Fruit fly (Drosophila melanogaster): ENCODE results near the gene mib1.

The mib1 gene

dm6 chr3L:16035185-16035584 lies 23.6 kb upstream of the mib1 start, which contains the start of gene CG5895:
TSS of gene CG5895 (plus strand) at chr3L:16035485.
- no peak for TF ChIP-seq rn (GFP tag; IDR thresholded peaks at IDR 0.05)
- TF ChIP-seq CG9948 (tag; optimal IDR thresholded peaks at IDR 0.05), result no peak
- no peak for TF ChIP-seq CG17806 (tag; optimal IDR thresholded peaks at IDR 0.05)
- no peak for TF ChIP-seq Ets98B (GFP tag; IDR thresholded peaks at IDR 0.05)
- TF ChIP-seq CG13204 (GFP tag; optimal IDR thresholded peaks at IDR 0.05), result no peak
- TF ChIP-seq CG15710 (tag; optimal IDR thresholded peaks at IDR 0.05), result no peak
- no peak for TF ChIP-seq CG8301 (tag; optimal IDR thresholded peaks at IDR 0.05)
- no peak for TF ChIP-seq gl (tag; optimal IDR thresholded peaks at IDR 0.05)
- TF ChIP-seq Pif1B (GFP tag; optimal IDR thresholded peaks at IDR 0.05), result no peak
- TF ChIP-seq Pif1A (GFP tag; optimal IDR thresholded peaks at IDR 0.05), result no peak

dm6 chr3L:16034224-16034623 lies 22.6 kb upstream of the mib1 start, which contains the start of gene CG42538:
TSS of gene CG42538 (plus strand) at chr3L:16034524.
- TF ChIP-seq CG14655 (GFP tag; optimal IDR thresholded peaks at IDR 0.05), result no peak
- TF ChIP-seq CG4496 (GFP tag; IDR thresholded peaks at IDR 0.05), result no peak
- TF ChIP-seq CG12605 (GFP tag; IDR thresholded peaks at IDR 0.05), result no peak
- no peak for TF ChIP-seq CG10348 (GFP tag; IDR thresholded peaks at IDR 0.05)
- no peak for TF ChIP-seq Pif1B (GFP tag; optimal IDR thresholded peaks at IDR 0.05)
- TF ChIP-seq gl (tag; optimal IDR thresholded peaks at IDR 0.05), result no peak

DNA sequence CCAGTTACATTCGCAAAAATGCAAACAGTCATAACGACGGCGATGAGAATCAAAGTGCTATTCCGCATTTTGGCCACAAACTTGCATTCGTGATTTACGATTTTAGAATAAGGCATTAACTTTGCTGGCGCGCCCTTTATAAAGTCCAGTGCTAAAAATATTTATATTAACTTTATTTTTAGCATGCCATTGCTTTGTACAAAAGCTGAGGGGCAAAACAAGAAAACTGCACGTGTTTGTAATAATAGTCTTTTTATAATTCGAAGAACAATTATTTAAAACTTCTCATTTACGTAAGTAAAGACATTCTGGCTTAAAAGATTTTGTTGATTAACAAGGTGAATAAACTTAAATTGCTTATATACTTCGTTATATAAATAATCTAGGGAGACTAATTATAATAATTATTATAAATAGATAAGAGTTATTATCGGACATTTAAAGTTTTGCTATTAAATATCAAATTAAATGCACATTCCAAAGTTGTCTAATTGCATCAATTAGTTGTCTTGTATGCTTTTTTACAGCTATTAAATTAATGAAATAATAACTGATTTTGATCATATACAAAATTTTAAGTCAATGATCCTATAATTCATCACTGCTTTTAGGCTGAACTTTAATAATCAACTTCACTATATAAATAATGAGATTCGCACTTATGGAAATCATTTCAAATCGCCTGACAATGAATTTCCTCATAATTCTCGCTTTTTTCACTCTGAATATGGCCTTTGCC lies 21.6 kb upstream of the mib1 start, which contains the start of the genes CG42717 and CG42716:
CG42717 (minus strand) TSS at position 101 of the 739 bp plus-strand sequence.
CG42716 (plus strand) TSS at position 689 of the 739 bp plus-strand sequence.
- TF ChIP-seq CG15710 (tag; optimal IDR thresholded peaks at IDR 0.05), result no peak
- TF ChIP-seq CG17806 (tag; optimal IDR thresholded peaks at IDR 0.05), result no peak
- TF ChIP-seq Snoo (tag; optimal IDR thresholded peaks at IDR 0.05), result no peak
- no peak for TF ChIP-seq CG13204 (GFP tag; optimal IDR thresholded peaks at IDR 0.05)
- TF ChIP-seq Ets98B (GFP tag; IDR thresholded peaks at IDR 0.05), result no peak
- TF ChIP-seq CG32121 (GFP tag; IDR thresholded peaks at IDR 0.05), result no peak
- no peak for TF ChIP-seq CG14655 (GFP tag; optimal IDR thresholded peaks at IDR 0.05)
- no peak for TF ChIP-seq CG12605 (GFP tag; IDR thresholded peaks at IDR 0.05)
- TF ChIP-seq rn (GFP tag; IDR thresholded peaks at IDR 0.05), result no peak

DNA sequence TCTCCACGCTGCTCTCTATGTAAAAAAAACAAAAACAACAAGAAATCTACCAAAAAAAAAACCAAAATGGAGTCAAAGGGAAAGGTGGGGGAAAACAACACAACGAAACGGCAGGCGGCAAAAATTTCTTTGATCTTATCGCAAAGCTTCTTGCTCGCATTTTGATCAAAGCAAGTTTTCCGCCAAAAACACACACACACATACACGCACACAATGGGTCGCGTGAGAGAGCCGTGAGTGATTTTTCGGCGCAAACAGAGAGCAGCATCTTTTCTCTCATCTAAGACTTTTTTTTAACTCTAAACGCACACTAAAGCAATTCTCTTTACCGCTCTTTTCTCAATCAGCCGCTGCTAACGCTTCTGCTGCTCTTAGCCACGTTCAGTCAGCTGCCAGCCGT lies 17.3 kb upstream of the mib1 start:
- TF ChIP-seq CG17806 (tag; optimal IDR thresholded peaks at IDR 0.05) (no peak), rn (GFP tag; IDR thresholded peaks at IDR 0.05) (no peak), CG4496 (GFP tag; IDR thresholded peaks at IDR 0.05) (no peak), Snoo (tag; optimal IDR thresholded peaks at IDR 0.05) (no peak), CG8301 (tag; optimal IDR thresholded peaks at IDR 0.05) (no peak), Ets98B (GFP tag; IDR thresholded peaks at IDR 0.05) (no peak)

DNA sequence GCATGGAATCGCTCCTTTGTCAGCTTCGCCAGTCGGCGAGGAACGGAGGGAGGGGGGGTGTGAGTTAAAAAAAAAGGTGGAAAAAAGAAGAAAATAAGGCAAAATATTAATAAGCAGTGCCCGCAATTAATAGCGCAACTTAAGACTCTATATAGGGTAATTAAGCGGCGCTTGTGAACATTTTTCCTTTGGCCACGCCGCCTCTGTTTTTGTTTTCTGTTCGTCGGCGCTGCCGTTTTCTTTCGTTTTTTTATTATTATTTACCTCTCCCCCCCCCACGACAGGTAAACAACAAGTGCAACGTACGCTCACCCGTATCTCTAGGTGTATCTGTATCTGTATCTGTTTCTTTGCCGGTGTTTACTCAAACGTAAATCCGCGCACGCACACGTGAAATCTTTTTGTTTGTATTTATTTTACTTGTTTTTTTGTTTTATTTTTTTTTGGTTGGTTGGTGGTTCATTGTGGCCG lies 15.6 kb upstream of the mib1 start:
- TF ChIP-seq EcR (GFP tag; optimal IDR thresholded peaks at IDR 0.05) (peak; percentile 77), CG4496 (GFP tag; IDR thresholded peaks at IDR 0.05) (peak; percentile 90), Snoo (tag; optimal IDR thresholded peaks at IDR 0.05) (peak; percentile 46), D1 (tag; optimal IDR thresholded peaks at IDR 0.05) (no peak), CG15710 (tag; optimal IDR thresholded peaks at IDR 0.05) (peak; percentile 67), CG10348 (GFP tag; IDR thresholded peaks at IDR 0.05) (0 out of 2 replicates have a peak, but pooled peaks have one; percentile 6), CG9948 (tag; optimal IDR thresholded peaks at IDR 0.05) (peak; percentile 33), CG8301 (tag; optimal IDR thresholded peaks at IDR 0.05) (peak; percentile 38), fd96Ca (GFP tag; IDR thresholded peaks at IDR 0.05) (peak; percentile 93), CG13204 (GFP tag; optimal IDR thresholded peaks at IDR 0.05) (peak; percentile 39), Ets98B (GFP tag; IDR thresholded peaks at IDR 0.05) (peak; percentile 86), CG17806 (tag; optimal IDR thresholded peaks at IDR 0.05) (peak; percentile 57), CG34367 (tag; optimal IDR thresholded peaks at IDR 0.05) (peak; percentile 3), CG14655 (GFP tag; optimal IDR thresholded peaks at IDR 0.05) (peak; percentile 55), Pif1B (GFP tag; optimal IDR thresholded peaks at IDR 0.05) (peak; percentile 54), CG12605 (GFP tag; IDR thresholded peaks at IDR 0.05) (peak; percentile 56; the same call in 1 of the 2 replicates), Pif1A (GFP tag; optimal IDR thresholded peaks at IDR 0.05) (peak; percentile 69), rn (GFP tag; IDR thresholded peaks at IDR 0.05) (peak; percentile 48; the same call in 1 of the 2 replicates), CG8159 (tag; optimal IDR thresholded peaks at IDR 0.05) (peak; percentile 72), gl (tag; optimal IDR thresholded peaks at IDR 0.05) (peak; percentile 23), CG32121 (GFP tag; IDR thresholded peaks at IDR 0.05) (peak; percentile 84)

DNA sequence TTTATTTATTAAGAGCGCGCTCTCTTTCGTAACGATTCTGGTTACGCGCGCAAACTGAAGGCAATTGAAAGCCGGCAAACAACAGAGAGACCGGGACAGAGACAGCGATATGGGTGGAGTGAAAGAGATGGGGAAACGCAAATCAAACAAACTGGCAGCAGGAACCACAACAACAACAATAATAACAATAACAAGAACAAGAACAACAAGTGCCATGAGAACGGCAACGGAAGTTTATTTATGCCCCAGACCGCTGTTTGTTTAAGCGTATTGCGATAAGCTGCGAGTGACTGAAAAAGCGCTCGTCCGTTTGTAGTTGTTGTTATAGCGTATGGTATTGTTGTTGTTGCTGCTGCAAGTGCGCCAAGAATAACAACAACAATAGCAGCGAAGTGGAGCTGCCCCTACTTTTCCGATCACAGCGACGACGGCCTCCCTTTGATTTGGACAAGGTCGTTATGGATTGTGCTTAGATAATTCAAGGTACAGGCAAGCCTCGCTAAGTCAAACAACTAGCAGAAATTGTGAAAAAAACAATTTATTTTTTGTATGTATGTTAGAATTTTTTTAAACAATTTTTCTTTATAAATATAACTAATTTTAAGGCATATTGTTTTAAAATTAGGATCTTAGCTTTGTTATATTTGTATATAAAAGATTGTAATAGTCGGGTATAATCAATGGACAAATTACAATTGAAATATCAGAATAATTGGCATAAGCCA lies 14.6 kb upstream of the mib1 start:
- TF ChIP-seq Pif1B (GFP tag; optimal IDR thresholded peaks at IDR 0.05) (peak; percentile 32), CG9948 (tag; optimal IDR thresholded peaks at IDR 0.05) (no peak), CG32121 (GFP tag; IDR thresholded peaks at IDR 0.05) (no peak), CG15710 (tag; optimal IDR thresholded peaks at IDR 0.05) (no peak), CG17806 (tag; optimal IDR thresholded peaks at IDR 0.05) (no peak), CG34367 (tag; optimal IDR thresholded peaks at IDR 0.05) (peak; percentile 7), Ets98B (GFP tag; IDR thresholded peaks at IDR 0.05) (0 out of 2 replicates have a peak, but pooled peaks have one; percentile 16), CG8301 (tag; optimal IDR thresholded peaks at IDR 0.05) (no peak), gl (tag; optimal IDR thresholded peaks at IDR 0.05) (peak; percentile 20), CG8159 (tag; optimal IDR thresholded peaks at IDR 0.05) (no peak), Snoo (tag; optimal IDR thresholded peaks at IDR 0.05) (peak; percentile 6), fd96Ca (GFP tag; IDR thresholded peaks at IDR 0.05) (peak; percentile 54; the same call in 2 of the 3 replicates), D1 (tag; optimal IDR thresholded peaks at IDR 0.05) (no peak), CG12605 (GFP tag; IDR thresholded peaks at IDR 0.05) (no peak), CG4496 (GFP tag; IDR thresholded peaks at IDR 0.05) (no peak), Pif1A (GFP tag; optimal IDR thresholded peaks at IDR 0.05) (peak; percentile 50), CG13204 (GFP tag; optimal IDR thresholded peaks at IDR 0.05) (peak; percentile 51), EcR (GFP tag; optimal IDR thresholded peaks at IDR 0.05) (no peak), rn (GFP tag; IDR thresholded peaks at IDR 0.05) (no peak), CG14655 (GFP tag; optimal IDR thresholded peaks at IDR 0.05) (peak; percentile 35), CG10348 (GFP tag; IDR thresholded peaks at IDR 0.05) (no peak)

Measured in whole organism, pupa.